Fruit fly (Drosophila melanogaster): ENCODE results near the gene CG32444.

- TF ChIP-seq Myc (optimal IDR thresholded peaks at IDR 0.05) (no peak), psq (optimal IDR thresholded peaks at IDR 0.05) (no peak)
Observed at dm6 chr3L:21679687-21680086, 42.9 kb downstream of the CG32444 start, which contains the start of the genes Als2 and CG11248.

Measured in Kc167 (cell line).